Fruit fly (Drosophila melanogaster) whole organism, prepupa: Measurements from ENCODE around the gene Acer.
A peak's percentile ranks its signal among the peaks of the same experiment; 100 is the strongest.

Experiments
- Blimp-1 ChIP-seq: fragments of 200-800 bp; sonication (Bioruptor generic); optimal IDR thresholded peaks from 3 replicates; lab custom pipeline; 2017; ENCODE audit warnings: missing biosample characterization, missing genetic modification characterization, mild to moderate bottlenecking, moderate library complexity, missing genetic modification reagents
- CG10669 ChIP-seq: fragments of 200-800 bp; sonication (Bioruptor generic); optimal IDR thresholded peaks from 3 replicates; lab custom pipeline; 2018; ENCODE audit warnings: missing biosample characterization, mild to moderate bottlenecking, missing genetic modification characterization, moderate library complexity
- CG11294 ChIP-seq: fragments of 200-800 bp; sonication (Bioruptor generic); IDR thresholded peaks from 2 replicates; pipeline ENCODE4 v1.3.6; 2022; ENCODE audit warnings: missing biosample characterization, missing genetic modification characterization
- CG11762 ChIP-seq: fragments of 200-800 bp; sonication (Bioruptor generic); optimal IDR thresholded peaks from 3 replicates; lab custom pipeline; 2016; ENCODE audit warnings: missing biosample characterization, missing genetic modification characterization; ENCODE audit not compliant: insufficient read depth
- CG11902 ChIP-seq: fragments of 200-800 bp; sonication (Bioruptor generic); optimal IDR thresholded peaks from 3 replicates; lab custom pipeline; 2016; ENCODE audit warnings: missing biosample characterization, missing genetic modification characterization
- CG15336 ChIP-seq: fragments of 200-800 bp; sonication (Bioruptor generic); IDR thresholded peaks from 2 replicates; pipeline ENCODE4 v1.3.6; 2022; ENCODE audit warnings: missing biosample characterization, missing genetic modification characterization
- CG1621 ChIP-seq: fragments of 200-800 bp; sonication (Bioruptor generic); optimal IDR thresholded peaks from 3 replicates; lab custom pipeline; 2018; ENCODE audit warnings: missing biosample characterization, mild to moderate bottlenecking, missing genetic modification characterization
- CG3032 ChIP-seq: fragments of 200-800 bp; optimal IDR thresholded peaks from 2 replicates; lab custom pipeline; 2019; ENCODE audit warnings: missing biosample characterization, mild to moderate bottlenecking, missing genetic modification characterization, moderate library complexity
- CG31627 ChIP-seq: fragments of 200-800 bp; sonication (Bioruptor generic); optimal IDR thresholded peaks from 3 replicates; lab custom pipeline; 2016; ENCODE audit warnings: missing biosample characterization, missing genetic modification characterization
- CG3919 ChIP-seq: fragments of 200-800 bp; sonication (Bioruptor generic); optimal IDR thresholded peaks from 3 replicates; lab custom pipeline; 2016; ENCODE audit warnings: missing biosample characterization, missing genetic modification characterization
- CG4318 ChIP-seq: fragments of 200-800 bp; sonication (Bioruptor generic); optimal IDR thresholded peaks from 3 replicates; lab custom pipeline; 2017; ENCODE audit warnings: missing biosample characterization, mild to moderate bottlenecking, missing genetic modification characterization
- CG6163 ChIP-seq: fragments of 200-800 bp; sonication (Bioruptor generic); IDR thresholded peaks from 3 replicates; pipeline ENCODE4 v1.3.6; 2022; ENCODE audit warnings: missing biosample characterization, missing genetic modification characterization
- CG6792 ChIP-seq: fragments of 200-800 bp; sonication (Bioruptor generic); optimal IDR thresholded peaks from 3 replicates; lab custom pipeline; 2016; ENCODE audit warnings: missing biosample characterization, missing genetic modification characterization
- CG6808 ChIP-seq: fragments of 200-800 bp; sonication (Bioruptor generic); optimal IDR thresholded peaks from 3 replicates; lab custom pipeline; 2017; ENCODE audit warnings: missing biosample characterization, missing genetic modification characterization, mild to moderate bottlenecking, moderate library complexity, missing genetic modification reagents
- CG6854 ChIP-seq: fragments of 200-800 bp; sonication (Bioruptor generic); optimal IDR thresholded peaks from 2 replicates; lab custom pipeline; 2017; ENCODE audit warnings: missing biosample characterization, mild to moderate bottlenecking, missing genetic modification characterization
- CG7368 ChIP-seq: fragments of 200-800 bp; sonication (Bioruptor generic); optimal IDR thresholded peaks from 3 replicates; lab custom pipeline; 2016; ENCODE audit warnings: missing biosample characterization, missing genetic modification characterization
- CG8119 ChIP-seq: fragments of 200-800 bp; sonication (Bioruptor generic); IDR thresholded peaks from 3 replicates; pipeline ENCODE4 v1.3.6; 2022; ENCODE audit warnings: missing biosample characterization, missing genetic modification characterization
- CG8319 ChIP-seq: fragments of 200-800 bp; sonication (Bioruptor generic); optimal IDR thresholded peaks from 3 replicates; lab custom pipeline; 2016; ENCODE audit warnings: missing biosample characterization, missing genetic modification characterization
- CG8632 ChIP-seq: fragments of 200-800 bp; sonication (Bioruptor generic); optimal IDR thresholded peaks from 3 replicates; lab custom pipeline; 2016; ENCODE audit warnings: missing biosample characterization, missing genetic modification characterization
- CG9139 ChIP-seq: fragments of 200-800 bp; sonication (Bioruptor generic); optimal IDR thresholded peaks from 3 replicates; lab custom pipeline; 2017; ENCODE audit warnings: missing biosample characterization, mild to moderate bottlenecking, missing genetic modification characterization
- Eip75B ChIP-seq: fragments of 200-800 bp; sonication (Bioruptor generic); optimal IDR thresholded peaks from 3 replicates; lab custom pipeline; 2016; ENCODE audit warnings: missing biosample characterization, missing genetic modification characterization
- Ets21C ChIP-seq: fragments of 200-800 bp; sonication (Bioruptor generic); optimal IDR thresholded peaks from 3 replicates; lab custom pipeline; 2016; ENCODE audit warnings: missing biosample characterization, missing genetic modification characterization
- Gug ChIP-seq: fragments of 200-800 bp; sonication (Bioruptor generic); IDR thresholded peaks from 2 replicates; pipeline ENCODE4 v1.3.6; 2022; ENCODE audit warnings: missing biosample characterization, missing genetic modification characterization
- Hr38 ChIP-seq: sonication (Bioruptor generic); optimal IDR thresholded peaks from 2 replicates; lab custom pipeline; 2016; ENCODE audit warnings: missing biosample characterization, missing genetic modification characterization
- Hr39 ChIP-seq: fragments of 200-800 bp; sonication (Bioruptor generic); optimal IDR thresholded peaks from 2 replicates; lab custom pipeline; 2016; ENCODE audit warnings: missing biosample characterization, missing genetic modification characterization
- Lpt ChIP-seq: fragments of 200-800 bp; sonication (Bioruptor generic); optimal IDR thresholded peaks from 3 replicates; lab custom pipeline; 2016; ENCODE audit warnings: missing biosample characterization, missing genetic modification characterization
- Met ChIP-seq: fragments of 200-800 bp; sonication (Bioruptor generic); optimal IDR thresholded peaks from 3 replicates; lab custom pipeline; 2016; ENCODE audit warnings: missing biosample characterization, missing genetic modification characterization
- OdsH ChIP-seq: fragments of 200-800 bp; sonication (Bioruptor generic); optimal IDR thresholded peaks from 3 replicates; lab custom pipeline; 2016; ENCODE audit warnings: missing biosample characterization, missing genetic modification characterization
- Smox ChIP-seq: fragments of 200-800 bp; sonication (Bioruptor generic); optimal IDR thresholded peaks from 3 replicates; lab custom pipeline; 2016; ENCODE audit warnings: missing biosample characterization, missing genetic modification characterization
- Sox102F ChIP-seq: fragments of 200-800 bp; sonication (Bioruptor generic); optimal IDR thresholded peaks from 2 replicates; lab custom pipeline; 2016; ENCODE audit warnings: missing biosample characterization, mild to moderate bottlenecking, missing genetic modification characterization
- Sox14 ChIP-seq: fragments of 200-800 bp; sonication (Bioruptor generic); optimal IDR thresholded peaks from 3 replicates; lab custom pipeline; 2016; ENCODE audit warnings: missing biosample characterization, missing genetic modification characterization
- Sox15 ChIP-seq: fragments of 200-800 bp; sonication (Bioruptor generic); optimal IDR thresholded peaks from 3 replicates; lab custom pipeline; 2016; ENCODE audit warnings: missing biosample characterization, missing genetic modification characterization
- achi ChIP-seq: fragments of 200-800 bp; sonication (Bioruptor generic); optimal IDR thresholded peaks from 3 replicates; lab custom pipeline; 2016; ENCODE audit warnings: missing biosample characterization, missing genetic modification characterization
- acj6 ChIP-seq: fragments of 200-800 bp; sonication (Bioruptor generic); optimal IDR thresholded peaks from 3 replicates; lab custom pipeline; 2016; ENCODE audit warnings: missing biosample characterization, missing genetic modification characterization
- cyc ChIP-seq: fragments of 200-800 bp; sonication (Bioruptor generic); optimal IDR thresholded peaks from 3 replicates; lab custom pipeline; 2016; ENCODE audit warnings: missing biosample characterization, missing genetic modification characterization
- dac ChIP-seq: fragments of 200-800 bp; sonication (Bioruptor generic); optimal IDR thresholded peaks from 2 replicates; lab custom pipeline; 2017; ENCODE audit warnings: missing biosample characterization, mild to moderate bottlenecking, missing genetic modification characterization
- eg ChIP-seq: fragments of 200-800 bp; sonication (Bioruptor generic); IDR thresholded peaks from 3 replicates; pipeline ENCODE4 v1.3.6; 2022; ENCODE audit warnings: missing biosample characterization, missing genetic modification characterization
- fd59A ChIP-seq: fragments of 200-800 bp; sonication (Bioruptor generic); optimal IDR thresholded peaks from 2 replicates; lab custom pipeline; 2017; ENCODE audit warnings: missing biosample characterization, mild to moderate bottlenecking, missing genetic modification characterization, missing genetic modification reagents
- fd85E ChIP-seq: fragments of 200-800 bp; sonication (Bioruptor generic); optimal IDR thresholded peaks from 3 replicates; lab custom pipeline; 2016; ENCODE audit warnings: missing biosample characterization, missing genetic modification characterization
- fkh ChIP-seq: fragments of 200-800 bp; sonication (Bioruptor generic); optimal IDR thresholded peaks from 3 replicates; lab custom pipeline; 2017; ENCODE audit warnings: missing biosample characterization, mild to moderate bottlenecking, missing genetic modification characterization, moderate library complexity
- pdm3 ChIP-seq: fragments of 200-800 bp; sonication (Bioruptor generic); optimal IDR thresholded peaks from 3 replicates; lab custom pipeline; 2016; ENCODE audit warnings: missing biosample characterization, missing genetic modification characterization
- salr ChIP-seq, 2 experiments: fragments of 200-800 bp; sonication (Bioruptor generic); optimal IDR thresholded peaks; 3 replicates each; lab custom pipeline; 2016 to 2018; ENCODE audit warnings: missing biosample characterization in 2 of 2, missing genetic modification characterization in 2 of 2, mild to moderate bottlenecking in 1 of 2
- spab ChIP-seq: fragments of 200-800 bp; sonication (Bioruptor generic); optimal IDR thresholded peaks from 2 replicates; lab custom pipeline; 2017; ENCODE audit warnings: missing biosample characterization, mild to moderate bottlenecking, missing genetic modification characterization, missing genetic modification reagents
- ss ChIP-seq, 2 experiments: fragments of 200-800 bp; sonication (Bioruptor generic); optimal IDR thresholded peaks; 2 replicates in 1 of 2; 3 replicates in 1 of 2; lab custom pipeline; 2017 to 2018; ENCODE audit warnings: mild to moderate bottlenecking in 2 of 2, missing biosample characterization in 2 of 2, missing genetic modification characterization in 2 of 2, moderate library complexity in 1 of 2
- svp ChIP-seq: fragments of 200-800 bp; sonication (Bioruptor generic); peaks from one replicate; lab custom pipeline; 2016; ENCODE audit warnings: missing biosample characterization, missing genetic modification characterization
- topi ChIP-seq: fragments of 200-800 bp; sonication (Bioruptor generic); optimal IDR thresholded peaks from 3 replicates; lab custom pipeline; 2016; ENCODE audit warnings: missing biosample characterization, missing genetic modification characterization
- vri ChIP-seq: fragments of 200-800 bp; sonication (Bioruptor generic); optimal IDR thresholded peaks from 3 replicates; lab custom pipeline; 2016; ENCODE audit warnings: missing biosample characterization, mild to moderate bottlenecking, missing genetic modification characterization

Gene Acer

dm6 chr2L:8574258-8574657 is 52.5 kb downstream of the Acer start (continued):
- no peak for TF ChIP-seq CG6792 (GFP tag; lab: Kevin White, UChicago)
- TF ChIP-seq CG3919 (GFP tag; lab: Kevin White, UChicago): no peak
- TF ChIP-seq Smox (GFP tag; lab: Kevin White, UChicago): no peak
- no peak for TF ChIP-seq CG11902 (GFP tag; lab: Kevin White, UChicago)
- TF ChIP-seq topi (GFP tag; lab: Kevin White, UChicago): no peak
- TF ChIP-seq pdm3 (GFP tag; lab: Kevin White, UChicago): peak; percentile 40
- TF ChIP-seq CG6854 (GFP tag; lab: Kevin White, UChicago): no peak
- no peak for TF ChIP-seq Blimp-1 (GFP tag; lab: Kevin White, UChicago)
- TF ChIP-seq Gug (GFP tag; lab: Robert Waterston, UW): no peak
- peak; percentile 47 for TF ChIP-seq acj6
- TF ChIP-seq ss (GFP tag; optimal IDR thresholded peaks at IDR 0.05; lab: Kevin White, UChicago): no peak
- TF ChIP-seq achi (GFP tag; lab: Kevin White, UChicago): peak; percentile 62
- peak; percentile 11 for TF ChIP-seq Hr39 (GFP tag; lab: Kevin White, UChicago)
- no peak for TF ChIP-seq Sox14
- TF ChIP-seq CG6808 (GFP tag; lab: Kevin White, UChicago): no peak
- no peak for TF ChIP-seq CG8632 (GFP tag; lab: Kevin White, UChicago)
- TF ChIP-seq fkh (GFP tag; lab: Kevin White, UChicago): no peak
- no peak for TF ChIP-seq Met
- TF ChIP-seq eg (GFP tag; lab: Robert Waterston, UW): no peak
- no peak for TF ChIP-seq Eip75B (GFP tag; lab: Kevin White, UChicago)
- TF ChIP-seq Ets21C (GFP tag; lab: Kevin White, UChicago): no peak
- TF ChIP-seq Sox102F: no peak
- no peak for TF ChIP-seq CG9139
- TF ChIP-seq CG11294 (GFP tag; lab: Robert Waterston, UW): no peak
- TF ChIP-seq fd59A: peak; percentile 18

dm6 chr2L:8574947-8575346 is 53.2 kb downstream of the Acer start:
- TF ChIP-seq cyc (peak; percentile 82), CG6808 (GFP tag; lab: Kevin White, UChicago) (peak; percentile 92), Smox (GFP tag; lab: Kevin White, UChicago) (peak; percentile 88), salr (GFP tag; optimal IDR thresholded peaks at IDR 0.05; lab: Kevin White, UChicago) (peak; percentile 90 to 93), CG8632 (GFP tag; lab: Kevin White, UChicago) (peak; percentile 88), CG4318 (GFP tag; lab: Kevin White, UChicago) (peak; percentile 77), vri (GFP tag; lab: Kevin White, UChicago) (peak; percentile 77), dac (GFP tag; lab: Kevin White, UChicago) (peak; percentile 79), CG8119 (GFP tag; lab: Robert Waterston, UW) (peak; percentile 96), Hr38 (no peak), fkh (GFP tag; lab: Kevin White, UChicago) (no peak), Hr39 (GFP tag; lab: Kevin White, UChicago) (peak; percentile 82), CG6854 (GFP tag; lab: Kevin White, UChicago) (peak; percentile 62), CG11762 (GFP tag; lab: Kevin White, UChicago) (peak; percentile 91), svp (GFP tag; lab: Kevin White, UChicago) (peak; percentile 95), CG1621 (tag; lab: Kevin White, UChicago) (peak; percentile 94), Gug (GFP tag; lab: Robert Waterston, UW) (peak; percentile 94), ss (GFP tag; optimal IDR thresholded peaks at IDR 0.05; lab: Kevin White, UChicago) (peak; percentile 91 to 93), CG31627 (GFP tag; lab: Kevin White, UChicago) (peak; percentile 77), CG9139 (peak; percentile 93), CG10669 (GFP tag; lab: Kevin White, UChicago) (peak; percentile 93), pdm3 (GFP tag; lab: Kevin White, UChicago) (peak; percentile 93), Met (peak; percentile 86), achi (GFP tag; lab: Kevin White, UChicago) (peak; percentile 96), fd59A (peak; percentile 92), CG3919 (GFP tag; lab: Kevin White, UChicago) (peak; percentile 95), fd85E (peak; percentile 75), CG3032 (tag; lab: Kevin White, UChicago) (peak; percentile 91), Sox15 (GFP tag; lab: Kevin White, UChicago) (peak; percentile 84), Lpt (peak; percentile 87), CG7368 (peak; percentile 84), CG11902 (GFP tag; lab: Kevin White, UChicago) (peak; percentile 84), OdsH (peak; percentile 95), CG6163 (peak; percentile 97), Ets21C (GFP tag; lab: Kevin White, UChicago) (peak; percentile 73), CG15336 (GFP tag; lab: Robert Waterston, UW) (peak; percentile 95), eg (GFP tag; lab: Robert Waterston, UW) (peak; percentile 95), CG8319 (GFP tag; lab: Kevin White, UChicago) (peak; percentile 85), Sox14 (peak; percentile 90), Sox102F (peak; percentile 83), spab (peak; percentile 92)
